Fruit fly (Drosophila melanogaster) whole organism, embryonic: ENCODE results near the gene CG33298.
A peak's percentile ranks its signal among the peaks of the same experiment; 100 is the strongest.

Source experiments
- Ada2b ChIP-seq: fragments of 200-800 bp; sonication (Bioruptor generic); IDR thresholded peaks from 2 replicates; pipeline ENCODE4 v1.3.6; 2022; ENCODE audit warnings: missing biosample characterization, missing genetic modification characterization
- Asciz ChIP-seq: fragments of 200-800 bp; sonication (Bioruptor generic); optimal IDR thresholded peaks from 2 replicates; lab custom pipeline; 2017; ENCODE audit warnings: missing biosample characterization, mild to moderate bottlenecking, missing genetic modification characterization, missing genetic modification reagents
- Atf6 ChIP-seq: fragments of 200-800 bp; sonication (Bioruptor generic); IDR thresholded peaks from 2 replicates; pipeline ENCODE4 v1.3.6; 2022; ENCODE audit warnings: missing biosample characterization, missing genetic modification characterization
- Awh ChIP-seq: fragments of 200-800 bp; sonication (Bioruptor generic); IDR thresholded peaks from 2 replicates; pipeline ENCODE4, ENCODE4 v1.3.6; 2022; ENCODE audit warnings: missing biosample characterization, missing genetic modification characterization
- Bteb2 ChIP-seq: fragments of 200-800 bp; sonication (Bioruptor generic); optimal IDR thresholded peaks from 2 replicates; lab custom pipeline; 2016; ENCODE audit warnings: missing biosample characterization, missing genetic modification characterization
- CG11696 ChIP-seq: fragments of 200-800 bp; sonication (Bioruptor generic); IDR thresholded peaks from 2 replicates; pipeline ENCODE4 v1.3.6; 2022; ENCODE audit warnings: missing biosample characterization, missing genetic modification characterization
- CG12104 ChIP-seq: fragments of 200-800 bp; sonication (Bioruptor generic); optimal IDR thresholded peaks from 3 replicates; lab custom pipeline; 2016; ENCODE audit warnings: missing biosample characterization, missing genetic modification characterization
- CG12236 ChIP-seq: fragments of 200-800 bp; sonication (Bioruptor generic); optimal IDR thresholded peaks from 2 replicates; lab custom pipeline; 2016; ENCODE audit warnings: missing biosample characterization, missing genetic modification characterization
- CG12744 ChIP-seq: fragments of 200-800 bp; sonication (Bioruptor generic); optimal IDR thresholded peaks from 2 replicates; lab custom pipeline; 2016; ENCODE audit warnings: missing biosample characterization, missing genetic modification characterization
- CG1602 ChIP-seq: fragments of 200-800 bp; sonication (Bioruptor generic); optimal IDR thresholded peaks from 3 replicates; lab custom pipeline; 2016; ENCODE audit warnings: missing biosample characterization, missing genetic modification characterization
- CG16815 ChIP-seq: fragments of 200-800 bp; sonication (Bioruptor generic); optimal IDR thresholded peaks from 3 replicates; lab custom pipeline; 2017; ENCODE audit warnings: missing biosample characterization, mild to moderate bottlenecking, missing genetic modification characterization
- CG17359 ChIP-seq: fragments of 200-800 bp; sonication (Bioruptor generic); optimal IDR thresholded peaks from 3 replicates; lab custom pipeline; 2018; ENCODE audit warnings: missing biosample characterization, mild to moderate bottlenecking, missing genetic modification characterization, moderate library complexity
- CG17361 ChIP-seq: fragments of 200-800 bp; sonication (Bioruptor generic); IDR thresholded peaks from 3 replicates; pipeline ENCODE4 v1.3.6; 2022; ENCODE audit warnings: missing biosample characterization, missing genetic modification characterization
- CG17802 ChIP-seq: fragments of 200-800 bp; sonication (Bioruptor generic); optimal IDR thresholded peaks from 2 replicates; lab custom pipeline; 2018; ENCODE audit warnings: missing biosample characterization, mild to moderate bottlenecking, missing genetic modification characterization, moderate library complexity
- CG18262 ChIP-seq: fragments of 200-800 bp; optimal IDR thresholded peaks from 3 replicates; lab custom pipeline; 2019; ENCODE audit warnings: missing biosample characterization, mild to moderate bottlenecking, missing genetic modification characterization, moderate library complexity
- CG18764 ChIP-seq: fragments of 200-800 bp; sonication (Bioruptor generic); optimal IDR thresholded peaks from 3 replicates; lab custom pipeline; 2016; ENCODE audit warnings: missing biosample characterization, missing genetic modification characterization
- CG2120 ChIP-seq: fragments of 200-800 bp; sonication (Bioruptor generic); optimal IDR thresholded peaks from 3 replicates; lab custom pipeline; 2016; ENCODE audit warnings: missing biosample characterization, missing genetic modification characterization
- CG2129 ChIP-seq: fragments of 200-800 bp; sonication (Bioruptor generic); IDR thresholded peaks from 2 replicates; pipeline ENCODE4 v1.3.6; 2022; ENCODE audit warnings: missing biosample characterization, missing genetic modification characterization; ENCODE audit not compliant: partially characterized antibody
- CG2678 ChIP-seq: fragments of 200-800 bp; sonication (Bioruptor generic); optimal IDR thresholded peaks from 3 replicates; lab custom pipeline; 2019; ENCODE audit warnings: missing biosample characterization, mild to moderate bottlenecking, missing genetic modification characterization, moderate library complexity
- CG2889 ChIP-seq: fragments of 200-800 bp; sonication (Bioruptor generic); IDR thresholded peaks from 3 replicates; pipeline ENCODE4 v1.3.6; 2022; ENCODE audit warnings: missing biosample characterization, missing genetic modification characterization
- CG7357 ChIP-seq: fragments of 200-800 bp; sonication (Bioruptor generic); IDR thresholded peaks from 3 replicates; pipeline ENCODE4 v1.3.6; 2022; ENCODE audit warnings: missing biosample characterization, missing genetic modification characterization
- CG7963 ChIP-seq: fragments of 200-800 bp; sonication (Bioruptor generic); IDR thresholded peaks from 3 replicates; pipeline ENCODE4 v1.3.6; 2022; ENCODE audit warnings: missing biosample characterization, missing genetic modification characterization; ENCODE audit not compliant: partially characterized antibody
- CG8478 ChIP-seq: fragments of >200 bp; optimal IDR thresholded peaks from 2 replicates; lab custom pipeline; 2018
- D19A ChIP-seq: fragments of 200-800 bp; optimal IDR thresholded peaks from 3 replicates; lab custom pipeline; 2019; ENCODE audit warnings: missing biosample characterization, mild to moderate bottlenecking, missing genetic modification characterization, moderate library complexity
- Dad ChIP-seq: fragments of 200-800 bp; sonication (Bioruptor generic); optimal IDR thresholded peaks from 3 replicates; lab custom pipeline; 2016; ENCODE audit warnings: missing biosample characterization, missing genetic modification characterization
- Hey ChIP-seq: fragments of 200-800 bp; sonication (Bioruptor generic); optimal IDR thresholded peaks from 3 replicates; lab custom pipeline; 2018; ENCODE audit warnings: missing biosample characterization, mild to moderate bottlenecking, missing genetic modification characterization
- HmgD ChIP-seq: fragments of 200-800 bp; sonication (Bioruptor generic); optimal IDR thresholded peaks from 3 replicates; lab custom pipeline; 2016; ENCODE audit warnings: missing biosample characterization, missing genetic modification characterization
- Myb ChIP-seq: fragments of 200-800 bp; sonication (Bioruptor generic); optimal IDR thresholded peaks from 2 replicates; lab custom pipeline; 2016; ENCODE audit warnings: missing biosample characterization, missing genetic modification characterization
- Ssrp ChIP-seq: fragments of 200-800 bp; sonication (Bioruptor generic); optimal IDR thresholded peaks from 2 replicates; lab custom pipeline; 2018; ENCODE audit warnings: missing biosample characterization, mild to moderate bottlenecking, missing genetic modification characterization, moderate library complexity
- az2 ChIP-seq: fragments of 200-800 bp; sonication (Bioruptor generic); optimal IDR thresholded peaks from 3 replicates; lab custom pipeline; 2016; ENCODE audit warnings: missing biosample characterization, missing genetic modification characterization
- bigmax ChIP-seq: fragments of 200-800 bp; sonication (Bioruptor generic); optimal IDR thresholded peaks from 2 replicates; lab custom pipeline; 2018; ENCODE audit warnings: missing biosample characterization, mild to moderate bottlenecking, missing genetic modification characterization
- chm ChIP-seq: fragments of 200-800 bp; sonication (Bioruptor generic); IDR thresholded peaks from 2 replicates; pipeline ENCODE4 v1.3.6; 2022; ENCODE audit warnings: missing biosample characterization, missing genetic modification characterization
- chn ChIP-seq: fragments of 200-800 bp; sonication (Bioruptor generic); optimal IDR thresholded peaks from 2 replicates; lab custom pipeline; 2016; ENCODE audit warnings: missing biosample characterization, missing genetic modification characterization
- corto ChIP-seq: fragments of 200-800 bp; sonication (Bioruptor generic); optimal IDR thresholded peaks from 2 replicates; lab custom pipeline; 2016; ENCODE audit warnings: missing biosample characterization, mild to moderate bottlenecking, missing genetic modification characterization, moderate library complexity
- crol ChIP-seq: fragments of 200-800 bp; sonication (Bioruptor generic); IDR thresholded peaks from 2 replicates; pipeline ENCODE4 v1.3.6; 2022; ENCODE audit warnings: missing biosample characterization, missing genetic modification characterization
- eyg ChIP-seq: fragments of 200-800 bp; sonication (Bioruptor generic); optimal IDR thresholded peaks from 3 replicates; lab custom pipeline; 2016; ENCODE audit warnings: missing biosample characterization, missing genetic modification characterization
- gem ChIP-seq: fragments of 200-800 bp; sonication (Bioruptor generic); optimal IDR thresholded peaks from 2 replicates; lab custom pipeline; 2019; ENCODE audit warnings: missing biosample characterization, mild to moderate bottlenecking, missing genetic modification characterization, moderate library complexity
- jigr1 ChIP-seq: fragments of 200-800 bp; sonication (Bioruptor generic); IDR thresholded peaks from 3 replicates; pipeline ENCODE4 v1.3.6; 2022; ENCODE audit warnings: missing biosample characterization, missing genetic modification characterization
- kni ChIP-seq: fragments of 200-800 bp; sonication (Bioruptor generic); optimal IDR thresholded peaks from 3 replicates; lab custom pipeline; 2017; ENCODE audit warnings: mild to moderate bottlenecking, missing biosample characterization, missing genetic modification reagents, missing genetic modification characterization
- lab ChIP-seq: fragments of 200-800 bp; sonication (Bioruptor generic); optimal IDR thresholded peaks from 3 replicates; lab custom pipeline; 2017; ENCODE audit warnings: missing biosample characterization, missing genetic modification characterization, mild to moderate bottlenecking, moderate library complexity, missing genetic modification reagents
- nerfin-2 ChIP-seq: fragments of 200-800 bp; sonication (Bioruptor generic); IDR thresholded peaks from 2 replicates; pipeline ENCODE4 v1.3.6; 2022; ENCODE audit warnings: missing biosample characterization, missing genetic modification characterization; ENCODE audit not compliant: partially characterized antibody
- nom ChIP-seq: fragments of 200-800 bp; sonication (Bioruptor generic); optimal IDR thresholded peaks from 2 replicates; lab custom pipeline; 2017; ENCODE audit warnings: missing biosample characterization, missing genetic modification characterization, mild to moderate bottlenecking, moderate library complexity, missing genetic modification reagents
- pfk ChIP-seq: fragments of 200-800 bp; sonication (Bioruptor generic); optimal IDR thresholded peaks from 2 replicates; lab custom pipeline; 2018; ENCODE audit warnings: missing biosample characterization, mild to moderate bottlenecking, missing genetic modification characterization, moderate library complexity
- pnt ChIP-seq: fragments of 200-800 bp; sonication (Bioruptor generic); optimal IDR thresholded peaks from 3 replicates; lab custom pipeline; 2016; ENCODE audit warnings: missing biosample characterization, missing genetic modification characterization
- ro ChIP-seq: fragments of 200-800 bp; sonication (Bioruptor generic); IDR thresholded peaks from 2 replicates; pipeline ENCODE4 v1.3.6; 2022; ENCODE audit warnings: missing biosample characterization, missing genetic modification characterization
- run ChIP-seq: fragments of 200-800 bp; sonication (Bioruptor generic); optimal IDR thresholded peaks from 3 replicates; lab custom pipeline; 2018; ENCODE audit warnings: missing biosample characterization, mild to moderate bottlenecking, missing genetic modification characterization
- sens ChIP-seq: fragments of 200-800 bp; sonication (Bioruptor generic); peaks from one replicate; lab custom pipeline; 2016; ENCODE audit warnings: missing biosample characterization, missing genetic modification characterization
- sna ChIP-seq: fragments of 200-800 bp; sonication (Bioruptor generic); IDR thresholded peaks from 2 replicates; pipeline ENCODE4 v1.3.6; 2022; ENCODE audit warnings: missing biosample characterization, missing genetic modification characterization; ENCODE audit not compliant: partially characterized antibody
- unc-4 ChIP-seq: fragments of 200-800 bp; sonication (Bioruptor generic); IDR thresholded peaks from 2 replicates; pipeline ENCODE4 v1.3.6; 2022; ENCODE audit warnings: missing biosample characterization, missing genetic modification characterization; ENCODE audit not compliant: partially characterized antibody
- zen ChIP-seq: fragments of 200-800 bp; sonication (Bioruptor generic); optimal IDR thresholded peaks from 3 replicates; lab custom pipeline; 2018; ENCODE audit warnings: missing biosample characterization, mild to moderate bottlenecking, missing genetic modification characterization, moderate library complexity
- zf30C ChIP-seq: fragments of 200-800 bp; sonication (Bioruptor generic); optimal IDR thresholded peaks from 3 replicates; lab custom pipeline; 2018; ENCODE audit warnings: missing biosample characterization, mild to moderate bottlenecking, missing genetic modification characterization

CG33298 gene

dm6 chr2L:9525719-9526118 lies 30.4 kb downstream of the CG33298 start (continued):
- TF ChIP-seq unc-4 (GFP tag; lab: Robert Waterston, UW), result no peak
- TF ChIP-seq CG12104 (GFP tag; lab: Kevin White, UChicago), result peak; percentile 90
- TF ChIP-seq Ada2b, result peak; percentile 36; the same call in 1 of the 2 replicates
- TF ChIP-seq zen (tag; lab: Kevin White, UChicago), result peak; percentile 59
- TF ChIP-seq eyg, result peak; percentile 91
- TF ChIP-seq pnt (GFP tag; lab: Kevin White, UChicago), result peak; percentile 68
- 0 out of 3 replicates have a peak, but pooled peaks have one; percentile 41 for TF ChIP-seq CG2889 (GFP tag; lab: Robert Waterston, UW)
- peak; percentile 81 for TF ChIP-seq Dad (GFP tag; lab: Kevin White, UChicago)
- TF ChIP-seq run (tag; lab: Kevin White, UChicago), result peak; percentile 93
- peak; percentile 37 for TF ChIP-seq HmgD
- peak; percentile 72 for TF ChIP-seq bigmax (GFP tag; lab: Kevin White, UChicago)
- TF ChIP-seq lab (GFP tag; lab: Kevin White, UChicago), result peak; percentile 97
- peak; percentile 12 for TF ChIP-seq Ssrp (tag; lab: Kevin White, UChicago)
- peak; percentile 55 for TF ChIP-seq chn (GFP tag; lab: Kevin White, UChicago)
- TF ChIP-seq CG11696 (GFP tag; lab: Robert Waterston, UW), result peak; percentile 77
- peak; percentile 19 for TF ChIP-seq CG16815 (GFP tag; lab: Kevin White, UChicago)
- TF ChIP-seq gem (tag; lab: Kevin White, UChicago), result peak; percentile 83
- TF ChIP-seq Awh (GFP tag; lab: Robert Waterston, UW), result peak; percentile 93
- peak; percentile 64 for TF ChIP-seq CG1602 (GFP tag; lab: Kevin White, UChicago)
- no peak for TF ChIP-seq ro (GFP tag; lab: Robert Waterston, UW)
- peak; percentile 89 for TF ChIP-seq CG17359
- no peak for TF ChIP-seq CG8478 (lab: Kevin White, UChicago)
- TF ChIP-seq Atf6, result peak; percentile 91
- TF ChIP-seq sna (GFP tag; lab: Robert Waterston, UW), result no peak
- TF ChIP-seq az2, result peak; percentile 62
- TF ChIP-seq sens (GFP tag; lab: Kevin White, UChicago), result peak; percentile 97
- TF ChIP-seq CG7357 (GFP tag; lab: Robert Waterston, UW), result peak; percentile 56; the same call in 1 of the 3 replicates
- peak; percentile 90 for TF ChIP-seq CG12744 (GFP tag; lab: Kevin White, UChicago)
- peak; percentile 77 for TF ChIP-seq CG18262 (tag; lab: Kevin White, UChicago)
- TF ChIP-seq Bteb2 (GFP tag; lab: Kevin White, UChicago), result peak; percentile 77
- TF ChIP-seq CG2678 (tag; lab: Kevin White, UChicago), result peak; percentile 91
- no peak for TF ChIP-seq corto (GFP tag; lab: Kevin White, UChicago)
- TF ChIP-seq crol (GFP tag; lab: Robert Waterston, UW), result peak; percentile 85
- TF ChIP-seq CG2129 (GFP tag; lab: Robert Waterston, UW), result no peak
- peak; percentile 94 for TF ChIP-seq CG12236 (GFP tag; lab: Kevin White, UChicago)
- TF ChIP-seq D19A (tag; lab: Kevin White, UChicago), result peak; percentile 74
- peak; percentile 64; the same call in 2 of the 3 replicates for TF ChIP-seq CG17361
- peak; percentile 45 for TF ChIP-seq Myb (GFP tag; lab: Kevin White, UChicago)
- peak; percentile 96 for TF ChIP-seq Asciz
- TF ChIP-seq kni (GFP tag; lab: Kevin White, UChicago), result peak; percentile 98
- TF ChIP-seq CG2120 (GFP tag; lab: Kevin White, UChicago), result peak; percentile 71
- peak; percentile 35 for TF ChIP-seq zf30C (GFP tag; lab: Kevin White, UChicago)
- TF ChIP-seq jigr1, result no peak
- TF ChIP-seq nerfin-2 (GFP tag; lab: Robert Waterston, UW), result no peak
- TF ChIP-seq chm, result peak; percentile 94
- TF ChIP-seq nom (GFP tag; lab: Kevin White, UChicago), result peak; percentile 83
- TF ChIP-seq CG7963 (GFP tag; lab: Robert Waterston, UW), result no peak
- peak; percentile 91 for TF ChIP-seq Hey (tag; lab: Kevin White, UChicago)
- TF ChIP-seq CG18764 (GFP tag; lab: Kevin White, UChicago), result peak; percentile 92
- TF ChIP-seq pfk (GFP tag; lab: Kevin White, UChicago), result peak; percentile 77
- peak; percentile 44 for TF ChIP-seq CG17802 (tag; lab: Kevin White, UChicago)
